Worm (Caenorhabditis elegans) whole organism, L3 larva: ENCODE results near the gene C52A10.3.

Experiments used
- R02D3.7 ChIP-seq: fragments of 150-350 bp; optimal IDR thresholded peaks from 2 replicates; lab custom pipeline; 2014; ENCODE audit warnings: missing biosample characterization, missing genetic modification characterization
- ZK546.5 ChIP-seq: sonication (generic microtip); optimal IDR thresholded peaks from 2 replicates; lab custom pipeline; 2017; ENCODE audit warnings: missing biosample characterization, missing genetic modification characterization
- aly-2 ChIP-seq: fragments of 150-350 bp; optimal IDR thresholded peaks from 2 replicates; lab custom pipeline; 2014; ENCODE audit warnings: missing biosample characterization, missing genetic modification characterization
- ama-1 ChIP-seq: fragments of 150-350 bp; optimal IDR thresholded peaks from 2 replicates; lab custom pipeline; 2018
- ceh-16 ChIP-seq: sonication (generic microtip); optimal IDR thresholded peaks from 2 replicates; lab custom pipeline; 2017; ENCODE audit warnings: missing biosample characterization, missing genetic modification characterization
- ceh-28 ChIP-seq: fragments of 150-350 bp; optimal IDR thresholded peaks from 2 replicates; lab custom pipeline; 2014; ENCODE audit warnings: missing biosample characterization, missing genetic modification reagents, missing genetic modification characterization
- daf-12 ChIP-seq: fragments of 150-350 bp; optimal IDR thresholded peaks from 2 replicates; lab custom pipeline; 2014; ENCODE audit warnings: missing biosample characterization, missing genetic modification reagents, missing genetic modification characterization
- egl-5 ChIP-seq: fragments of 150-350 bp; optimal IDR thresholded peaks from 2 replicates; lab custom pipeline; 2017; ENCODE audit warnings: missing biosample characterization, missing genetic modification reagents, missing genetic modification characterization, inconsistent platforms
- elt-2 ChIP-seq: sonication (generic microtip); optimal IDR thresholded peaks from 2 replicates; lab custom pipeline; 2016; ENCODE audit warnings: missing genetic modification reagents, mild to moderate bottlenecking, missing genetic modification characterization, missing compliant biosample characterization
- elt-3 ChIP-seq, 3 experiments: fragments of 150-350 bp in 1 of 3; sonication (generic microtip) in 2 of 3; optimal IDR thresholded peaks; 2 replicates in 2 of 3; 4 replicates in 1 of 3; lab custom pipeline; 2014 to 2017; ENCODE audit warnings: missing biosample characterization in 3 of 3, missing genetic modification characterization in 3 of 3
- eor-1 ChIP-seq, 2 experiments: fragments of 150-350 bp; optimal IDR thresholded peaks; 2 replicates each; lab custom pipeline; 2014 to 2018; ENCODE audit warnings: missing biosample characterization in 2 of 2, missing genetic modification characterization in 2 of 2
- fkh-10 ChIP-seq: sonication (generic microtip); optimal IDR thresholded peaks from 2 replicates; lab custom pipeline; 2017; ENCODE audit warnings: missing biosample characterization, missing genetic modification reagents, missing genetic modification characterization
- fkh-2 ChIP-seq: fragments of 150-350 bp; optimal IDR thresholded peaks from 2 replicates; lab custom pipeline; 2014; ENCODE audit warnings: missing biosample characterization, missing genetic modification reagents, missing genetic modification characterization
- fos-1 ChIP-seq: fragments of 150-350 bp; optimal IDR thresholded peaks from 2 replicates; lab custom pipeline; 2014; ENCODE audit warnings: missing biosample characterization, missing genetic modification characterization
- hmg-11 ChIP-seq: sonication (generic microtip); optimal IDR thresholded peaks from 2 replicates; lab custom pipeline; 2016; ENCODE audit warnings: missing genetic modification characterization, missing compliant biosample characterization
- lin-15B ChIP-seq: fragments of 150-350 bp; optimal IDR thresholded peaks from 2 replicates; lab custom pipeline; 2014; ENCODE audit warnings: missing biosample characterization, missing genetic modification characterization
- lsy-12 ChIP-seq: sonication (generic microtip); optimal IDR thresholded peaks from 2 replicates; lab custom pipeline; 2016; ENCODE audit warnings: mild to moderate bottlenecking, missing genetic modification characterization, missing compliant biosample characterization
- mdl-1 ChIP-seq: fragments of 150-350 bp; optimal IDR thresholded peaks from 2 replicates; lab custom pipeline; 2014; ENCODE audit warnings: missing biosample characterization, missing genetic modification characterization
- mml-1 ChIP-seq: fragments of 150-350 bp; sonication (generic microtip); optimal IDR thresholded peaks from 3 replicates; lab custom pipeline; 2014; ENCODE audit warnings: missing biosample characterization, missing genetic modification characterization
- nfya-1 ChIP-seq: sonication (generic microtip); optimal IDR thresholded peaks from 2 replicates; lab custom pipeline; 2017; ENCODE audit warnings: missing genetic modification characterization, mild to moderate bottlenecking, missing compliant biosample characterization, antibody characterized with exemption, moderate library complexity; ENCODE audit not compliant: insufficient read depth
- nhr-11 ChIP-seq: fragments of 150-350 bp; optimal IDR thresholded peaks from 2 replicates; lab custom pipeline; 2014; ENCODE audit warnings: missing biosample characterization, missing genetic modification characterization
- nhr-12 ChIP-seq: fragments of 150-350 bp; optimal IDR thresholded peaks from 2 replicates; lab custom pipeline; 2014; ENCODE audit warnings: missing biosample characterization, missing genetic modification characterization
- nhr-237 ChIP-seq: fragments of 150-350 bp; optimal IDR thresholded peaks from 2 replicates; lab custom pipeline; 2014; ENCODE audit warnings: missing biosample characterization, missing genetic modification characterization
- nhr-25 ChIP-seq: sonication (generic microtip); optimal IDR thresholded peaks from 2 replicates; lab custom pipeline; 2017; ENCODE audit warnings: missing biosample characterization, missing genetic modification characterization
- nhr-28 ChIP-seq: fragments of 150-350 bp; optimal IDR thresholded peaks from 2 replicates; lab custom pipeline; 2014; ENCODE audit warnings: missing biosample characterization, missing genetic modification characterization
- nhr-67 ChIP-seq: fragments of 150-350 bp; optimal IDR thresholded peaks from 2 replicates; lab custom pipeline; 2014; ENCODE audit warnings: missing biosample characterization, missing genetic modification characterization
- nhr-77 ChIP-seq: fragments of 150-350 bp; optimal IDR thresholded peaks from 2 replicates; lab custom pipeline; 2014; ENCODE audit warnings: missing biosample characterization, missing genetic modification characterization
- pqm-1 ChIP-seq: fragments of 150-350 bp; optimal IDR thresholded peaks from 2 replicates; lab custom pipeline; 2017; ENCODE audit warnings: missing biosample characterization, missing genetic modification characterization, inconsistent platforms
- snpc-4 ChIP-seq: fragments of 150-350 bp; optimal IDR thresholded peaks from 2 replicates; lab custom pipeline; 2014; ENCODE audit warnings: missing biosample characterization, missing genetic modification characterization
- tbx-2 ChIP-seq: sonication (generic microtip); optimal IDR thresholded peaks from 2 replicates; lab custom pipeline; 2016; ENCODE audit warnings: mild to moderate bottlenecking, missing genetic modification characterization, missing compliant biosample characterization
- unc-62 ChIP-seq: fragments of 150-350 bp; sonication (generic microtip); optimal IDR thresholded peaks from 4 replicates; lab custom pipeline; 2014; ENCODE audit warnings: missing biosample characterization, missing genetic modification reagents, missing genetic modification characterization
- zag-1 ChIP-seq: fragments of 150-350 bp; optimal IDR thresholded peaks from 2 replicates; lab custom pipeline; 2014; ENCODE audit warnings: missing biosample characterization, missing genetic modification characterization
- ztf-11 ChIP-seq: fragments of 150-350 bp; optimal IDR thresholded peaks from 2 replicates; lab custom pipeline; 2014; ENCODE audit warnings: missing biosample characterization, missing genetic modification characterization
- ztf-4 ChIP-seq: fragments of 150-350 bp; optimal IDR thresholded peaks from 2 replicates; lab custom pipeline; 2014; ENCODE audit warnings: missing biosample characterization, missing genetic modification characterization

The C52A10.3 gene

ce11 chrV:5257358-5257757 is 18.1 kb upstream of the C52A10.3 start, which contains the start of gene srt-67:
Gene srt-67, minus strand, starts transcription at chrV:5257458.
- TF ChIP-seq unc-62 (no peak), nhr-77 (no peak)

- TF ChIP-seq eor-1 (tag; optimal IDR thresholded peaks at IDR 0.05; lab: Kevin White, UChicago), result no peak
- TF ChIP-seq egl-5 (tag; lab: Kevin White, UChicago), result no peak
- TF ChIP-seq ZK546.5 (tag; lab: Kevin White, UChicago), result no peak
- no peak for TF ChIP-seq nhr-11 (tag; lab: Kevin White, UChicago)
- no peak for TF ChIP-seq nhr-28 (tag; lab: Kevin White, UChicago)
- TF ChIP-seq ztf-4 (tag; lab: Kevin White, UChicago), result no peak
- TF ChIP-seq nhr-67 (tag; lab: Kevin White, UChicago), result no peak
- no peak for TF ChIP-seq fkh-10
- TF ChIP-seq elt-3 (tag; optimal IDR thresholded peaks at IDR 0.05; lab: Kevin White, UChicago), result no peak
Observed at ce11 chrV:5252016-5252415, 12.7 kb upstream of the C52A10.3 start, which contains the start of gene srt-68. Gene srt-68, minus strand, starts transcription at chrV:5252116.

- TF ChIP-seq pqm-1 (tag; lab: Kevin White, UChicago) (no peak), tbx-2 (tag; lab: Kevin White, UChicago) (no peak), daf-12 (no peak), lin-15B (tag; lab: Kevin White, UChicago) (no peak), ceh-28 (no peak), fkh-2 (no peak), hmg-11 (no peak), ztf-11 (tag; lab: Kevin White, UChicago) (no peak), snpc-4 (tag; lab: Kevin White, UChicago) (no peak), mml-1 (tag; lab: Kevin White, UChicago) (no peak), nhr-12 (no peak), nhr-237 (no peak), nhr-67 (tag; lab: Kevin White, UChicago) (no peak), nhr-28 (tag; lab: Kevin White, UChicago) (no peak), nfya-1 (no peak)
Observed at ce11 chrV:5243036-5243435, 3.7 kb upstream of the C52A10.3 start, which contains the start of gene cest-35.1. Gene cest-35.1, minus strand, starts transcription at chrV:5243136.

- no peak for TF ChIP-seq nhr-67 (tag; lab: Kevin White, UChicago)
- no peak for TF ChIP-seq ZK546.5 (tag; lab: Kevin White, UChicago)
- no peak for TF ChIP-seq zag-1 (tag; lab: Kevin White, UChicago)
- TF ChIP-seq mdl-1, result no peak
- no peak for TF ChIP-seq lsy-12
- no peak for TF ChIP-seq eor-1 (tag; optimal IDR thresholded peaks at IDR 0.05; lab: Kevin White, UChicago)
- TF ChIP-seq egl-5 (tag; lab: Kevin White, UChicago), result no peak
- TF ChIP-seq ceh-16, result no peak
- no peak for TF ChIP-seq fkh-2
- TF ChIP-seq unc-62, result no peak
- no peak for TF ChIP-seq ama-1 (lab: Kevin White, UChicago)
Observed at ce11 chrV:5239903-5240302, 599 bp upstream of the C52A10.3 start, which contains the start of gene B0238.15. Gene B0238.15, plus strand, starts transcription at chrV:5240203.

ce11 chrV:5237116-5237515 is 2.2 kb downstream of the C52A10.3 start, which contains the start of gene cest-35.2:
Gene cest-35.2, minus strand, starts transcription at chrV:5237216.
- no peak for TF ChIP-seq nhr-237
- no peak for TF ChIP-seq mml-1 (tag; lab: Kevin White, UChicago)
- no peak for TF ChIP-seq elt-2
- no peak for TF ChIP-seq nfya-1
- TF ChIP-seq elt-3 (tag; optimal IDR thresholded peaks at IDR 0.05; lab: Kevin White, UChicago), result no peak
- no peak for TF ChIP-seq daf-12
- no peak for TF ChIP-seq R02D3.7 (tag; lab: Kevin White, UChicago)
- TF ChIP-seq fos-1 (tag; lab: Kevin White, UChicago), result no peak
- no peak for TF ChIP-seq unc-62
- no peak for TF ChIP-seq hmg-11
- TF ChIP-seq pqm-1 (tag; lab: Kevin White, UChicago), result no peak
- TF ChIP-seq aly-2 (tag; lab: Kevin White, UChicago), result no peak
- no peak for TF ChIP-seq nhr-25 (tag; lab: Kevin White, UChicago)
- no peak for TF ChIP-seq ztf-4 (tag; lab: Kevin White, UChicago)
- no peak for TF ChIP-seq nhr-67 (tag; lab: Kevin White, UChicago)
- no peak for TF ChIP-seq nhr-11 (tag; lab: Kevin White, UChicago)
- no peak for TF ChIP-seq nhr-28 (tag; lab: Kevin White, UChicago)
- TF ChIP-seq ceh-28, result no peak
